Worm (Caenorhabditis elegans): ENCODE measurements around the gene rpb-9.

- no peak for TF ChIP-seq madf-3 (GFP tag; IDR thresholded peaks at IDR 0.05)
- TF ChIP-seq mcd-1 (GFP tag; IDR thresholded peaks at IDR 0.05): no peak
- TF ChIP-seq B0035.1 (tag; optimal IDR thresholded peaks at IDR 0.05): no peak
- TF ChIP-seq Y79H2A.3 (GFP tag; conservative IDR thresholded peaks at IDR 0.05): no peak
- no peak for TF ChIP-seq Y56A3A.18 (GFP tag; IDR thresholded peaks at IDR 0.05)
- no peak for TF ChIP-seq ceh-58 (GFP tag; IDR thresholded peaks at IDR 0.05)
- no peak for TF ChIP-seq snpc-1.1 (tag; optimal IDR thresholded peaks at IDR 0.05; ENCODE audit: insufficient read depth)
- TF ChIP-seq aptf-2 (GFP tag; conservative IDR thresholded peaks at IDR 0.05): no peak
- no peak for TF ChIP-seq unc-62 (GFP tag; optimal IDR thresholded peaks at IDR 0.05)
- no peak for TF ChIP-seq B0019.2 (GFP tag; conservative IDR thresholded peaks at IDR 0.05)
- no peak for TF ChIP-seq F52B5.7 (tag; optimal IDR thresholded peaks at IDR 0.05)
- TF ChIP-seq Y95B8A.8 (GFP tag; IDR thresholded peaks at IDR 0.05): no peak
- TF ChIP-seq pha-4 (tag; optimal IDR thresholded peaks at IDR 0.05): no peak
Measured at ce11 chrV:8055170-8055569, 43.0 kb upstream of the rpb-9 start.

Data from whole organism, young adult.